Fruit fly (Drosophila melanogaster): ENCODE data around the gene Wsck.

The Wsck gene

DNA sequence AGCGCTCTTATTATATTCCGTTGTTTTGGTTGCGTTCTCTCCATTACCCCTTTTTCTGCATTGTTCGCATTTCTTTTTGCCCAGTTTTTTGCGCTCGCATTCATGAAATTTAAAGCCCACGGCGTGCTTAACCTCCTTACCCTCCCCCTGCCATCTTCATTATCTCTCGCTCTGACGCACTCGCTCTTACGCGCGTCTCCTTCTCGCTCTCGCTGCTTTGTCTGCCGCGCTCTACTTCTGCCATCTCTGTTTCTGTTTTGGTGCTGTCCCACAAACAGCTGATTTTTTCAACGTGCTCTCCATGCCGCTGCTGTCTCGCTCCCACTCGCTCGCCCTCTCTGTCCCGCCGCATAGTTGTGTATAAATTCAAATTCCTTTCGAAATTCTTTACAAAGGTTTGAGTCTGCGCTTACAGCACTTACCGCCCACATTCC, 43.4 kb downstream of the Wsck start:
- TF ChIP-seq noc (tag; optimal IDR thresholded peaks at IDR 0.05), result peak; percentile 1

DNA sequence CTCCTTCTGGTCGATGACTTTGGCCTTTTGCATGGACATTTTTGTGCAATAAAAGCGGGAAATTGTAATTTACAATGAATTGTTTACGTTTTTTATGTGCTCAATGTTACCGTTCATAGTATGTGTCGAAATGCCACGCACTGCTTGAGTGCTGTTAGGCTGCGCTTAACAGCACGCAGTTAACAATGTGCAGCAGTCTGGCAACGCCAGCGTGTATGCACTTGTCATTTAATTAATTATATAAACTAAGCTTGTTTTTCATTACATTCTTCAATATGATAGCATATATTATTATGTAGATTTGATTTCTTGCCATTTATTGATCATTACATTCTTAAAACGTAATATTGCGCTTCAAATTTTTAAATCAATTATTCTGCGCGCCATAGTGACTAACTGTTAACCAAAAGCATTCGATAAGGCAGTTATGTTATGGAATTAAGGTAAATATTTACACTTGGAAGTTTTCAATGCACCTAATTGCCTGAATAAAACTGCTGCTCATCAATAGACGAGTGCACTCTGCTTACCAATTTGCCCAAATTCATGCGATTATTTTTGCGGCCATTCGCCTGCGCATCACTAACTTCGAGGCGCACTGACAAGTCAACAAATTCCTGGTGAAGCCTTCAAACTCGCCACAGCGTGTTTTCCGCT, 44.7 kb downstream of the Wsck start, which contains the start of the genes CG13625 and mld:
TSS of gene CG13625 (minus strand) at position 119 of the 657 bp plus-strand sequence.
TSS of gene mld (plus strand) at position 612 of the 657 bp plus-strand sequence.
- no peak for TF ChIP-seq noc (tag; optimal IDR thresholded peaks at IDR 0.05)

- TF ChIP-seq noc (tag; optimal IDR thresholded peaks at IDR 0.05), result peak; percentile 30
Measured at dm6 chr3R:24582669-24582995, 47.2 kb downstream of the Wsck start, which contains the start of gene REPTOR. Gene REPTOR, minus strand, starts transcription at chr3R:24582864.

- TF ChIP-seq noc (tag; optimal IDR thresholded peaks at IDR 0.05), result no peak
Measured at dm6 chr3R:24581891-24582668, 47.8 kb downstream of the Wsck start.

dm6 chr3R:24580963-24581277, 49.0 kb downstream of the Wsck start:
- TF ChIP-seq noc (tag; optimal IDR thresholded peaks at IDR 0.05), result no peak

- TF ChIP-seq noc (tag; optimal IDR thresholded peaks at IDR 0.05), result no peak
Measured at dm6 chr3R:24580067-24580962, 49.6 kb downstream of the Wsck start.

DNA sequence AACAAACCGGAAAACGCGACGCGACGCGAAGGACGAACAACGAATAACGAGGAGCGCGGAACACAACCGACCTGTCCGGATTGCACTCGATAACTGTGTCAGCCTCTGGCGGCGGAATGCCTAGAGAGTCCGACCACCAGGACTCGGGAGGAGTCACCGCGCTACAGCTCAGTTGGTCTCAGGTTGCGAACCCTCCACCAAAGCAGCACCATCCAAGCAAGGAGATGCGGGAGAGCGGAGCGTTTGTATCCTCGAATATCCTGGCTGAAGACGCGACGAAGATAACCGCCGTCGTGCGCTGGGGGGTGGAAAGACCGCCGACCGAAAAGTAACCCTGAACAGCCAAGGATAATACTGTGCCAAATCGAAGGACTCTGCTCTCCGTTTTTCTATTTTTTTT, 52.5 kb downstream of the Wsck start:
- TF ChIP-seq noc (tag; optimal IDR thresholded peaks at IDR 0.05), result no peak
